Fruit fly (Drosophila melanogaster) whole organism, prepupa: ENCODE results near the gene CG15696.

ENCODE experiments used
- CG11294 ChIP-seq: fragments of 200-800 bp; sonication (Bioruptor generic); IDR thresholded peaks from 2 replicates; pipeline ENCODE4 v1.3.6; 2022; ENCODE audit warnings: missing biosample characterization, missing genetic modification characterization
- Hr39 ChIP-seq: fragments of 200-800 bp; sonication (Bioruptor generic); optimal IDR thresholded peaks from 2 replicates; lab custom pipeline; 2016; ENCODE audit warnings: missing biosample characterization, missing genetic modification characterization

DNA sequence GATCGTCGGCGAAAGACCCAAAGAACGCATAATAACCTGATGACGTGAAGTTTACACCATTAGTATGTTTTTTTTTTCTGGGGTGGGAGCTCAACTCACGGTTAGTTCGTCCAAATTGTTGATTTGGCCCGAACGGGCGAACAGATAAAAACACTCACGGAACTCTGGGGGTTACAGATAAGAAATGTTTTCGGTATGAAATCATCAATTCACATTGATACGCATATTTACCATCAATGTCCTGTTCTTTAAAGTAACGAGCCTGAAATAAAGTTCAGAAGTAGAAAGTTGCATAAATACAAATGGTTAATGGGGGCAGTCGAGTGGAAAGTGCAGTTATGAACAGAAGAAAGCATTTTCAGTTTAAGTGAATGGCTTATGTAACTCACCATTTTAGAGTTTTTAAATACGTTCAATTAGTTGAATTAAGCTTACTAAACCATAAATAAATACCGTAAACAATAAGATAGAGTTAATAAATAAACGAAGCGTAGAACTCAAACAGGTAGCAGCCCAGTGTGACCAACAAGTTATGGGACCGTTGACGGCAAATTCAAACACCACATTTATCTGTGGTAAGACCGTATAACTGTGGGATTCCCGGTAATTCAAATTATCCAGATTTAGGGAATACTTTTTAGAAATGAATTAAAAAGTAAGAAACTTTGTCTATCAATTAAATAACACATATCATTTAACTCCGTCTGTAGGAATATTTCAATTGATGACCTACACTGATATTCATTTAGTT is 23.0 kb upstream of the CG15696 start, which contains the start of gene CG17272:
- TF ChIP-seq Hr39 (GFP tag; lab: Kevin White, UChicago) (no peak), CG11294 (GFP tag; lab: Robert Waterston, UW) (no peak)
